Fruit fly (Drosophila melanogaster) S2 (cell line): ENCODE data around the gene CG2680.

ENCODE experiments used
- CG8478 ChIP-seq: fragments of >200 bp; optimal IDR thresholded peaks from 2 replicates; lab custom pipeline; 2018
- CTCF ChIP-seq, 2 experiments: fragments of >200 bp; optimal IDR thresholded peaks; 2 replicates each; lab custom pipeline; 2018

DNA sequence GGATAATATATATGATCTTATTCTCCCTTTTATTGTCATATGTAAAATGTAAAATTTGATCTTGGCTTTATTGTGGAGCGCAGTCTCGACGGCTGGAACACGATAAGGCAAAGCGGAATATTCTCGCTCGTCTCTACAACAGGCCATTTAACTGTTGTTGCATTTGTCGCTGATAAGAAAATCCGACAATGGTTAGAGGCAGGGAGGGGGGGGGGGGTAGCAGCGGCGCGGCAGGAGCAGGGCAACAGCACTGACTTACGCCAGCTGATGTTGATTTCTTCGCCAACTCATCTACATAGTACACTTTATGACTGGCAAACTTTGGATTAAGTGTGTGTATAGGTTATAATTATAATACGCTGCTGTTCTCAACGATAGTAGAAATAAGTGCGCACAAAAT lies 45.5 kb downstream of the CG2680 start:
- TF ChIP-seq CTCF (optimal IDR thresholded peaks at IDR 0.05; lab: Kevin White, UChicago) (no peak), CG8478 (no peak)
